Fruit fly (Drosophila melanogaster) whole organism, embryonic: ENCODE data around the gene CG7810.

Experiments used
- Atf3 ChIP-seq: fragments of 200-800 bp; sonication (Bioruptor generic); optimal IDR thresholded peaks from 3 replicates; lab custom pipeline; 2016; ENCODE audit warnings: missing biosample characterization, missing genetic modification characterization
- CG13123 ChIP-seq: fragments of 200-800 bp; sonication (Bioruptor generic); optimal IDR thresholded peaks from 2 replicates; lab custom pipeline; 2016; ENCODE audit warnings: missing biosample characterization, missing genetic modification characterization
- CkIIα-i1 ChIP-seq: fragments of 200-800 bp; sonication (Bioruptor generic); IDR thresholded peaks from 2 replicates; pipeline ENCODE4 v1.3.6; 2022; ENCODE audit warnings: missing biosample characterization, missing genetic modification characterization
- Dad ChIP-seq: fragments of 200-800 bp; sonication (Bioruptor generic); optimal IDR thresholded peaks from 3 replicates; lab custom pipeline; 2016; ENCODE audit warnings: missing biosample characterization, missing genetic modification characterization
- Drgx ChIP-seq: fragments of 200-800 bp; sonication (Bioruptor generic); IDR thresholded peaks from 2 replicates; pipeline ENCODE4 v1.3.6; 2022; ENCODE audit warnings: missing biosample characterization, missing genetic modification characterization
- GATAe ChIP-seq: fragments of 200-800 bp; sonication (Bioruptor generic); conservative IDR thresholded peaks from 2 replicates; pipeline ENCODE4 v1.3.6; 2022; ENCODE audit warnings: missing biosample characterization, missing genetic modification characterization
- Nf-YA ChIP-seq: fragments of 200-800 bp; sonication (Bioruptor generic); IDR thresholded peaks from 2 replicates; pipeline ENCODE4 v1.3.6; 2022; ENCODE audit warnings: missing biosample characterization, missing genetic modification characterization
- Ptx1 ChIP-seq: fragments of 200-800 bp; sonication (Bioruptor generic); IDR thresholded peaks from 2 replicates; pipeline ENCODE4 v1.3.6; 2022; ENCODE audit warnings: missing biosample characterization, missing genetic modification characterization
- Usf ChIP-seq: fragments of 200-800 bp; sonication (Bioruptor generic); optimal IDR thresholded peaks from 2 replicates; lab custom pipeline; 2017; ENCODE audit warnings: missing genotype, missing biosample characterization, missing genetic modification characterization
- chinmo ChIP-seq: fragments of 200-800 bp; sonication (Bioruptor generic); IDR thresholded peaks from 4 replicates; pipeline ENCODE4 v1.3.6; 2022; ENCODE audit warnings: missing biosample characterization, missing genetic modification characterization; ENCODE audit not compliant: partially characterized antibody
- mld ChIP-seq: fragments of 200-800 bp; sonication (Bioruptor generic); IDR thresholded peaks from 3 replicates; pipeline ENCODE4 v1.3.6; 2022; ENCODE audit warnings: missing biosample characterization, missing genetic modification characterization; ENCODE audit not compliant: partially characterized antibody
- pros ChIP-seq: fragments of 200-800 bp; sonication (Bioruptor generic); optimal IDR thresholded peaks from 3 replicates; lab custom pipeline; 2019; ENCODE audit warnings: missing biosample characterization, mild to moderate bottlenecking, missing genetic modification characterization, moderate library complexity

DNA sequence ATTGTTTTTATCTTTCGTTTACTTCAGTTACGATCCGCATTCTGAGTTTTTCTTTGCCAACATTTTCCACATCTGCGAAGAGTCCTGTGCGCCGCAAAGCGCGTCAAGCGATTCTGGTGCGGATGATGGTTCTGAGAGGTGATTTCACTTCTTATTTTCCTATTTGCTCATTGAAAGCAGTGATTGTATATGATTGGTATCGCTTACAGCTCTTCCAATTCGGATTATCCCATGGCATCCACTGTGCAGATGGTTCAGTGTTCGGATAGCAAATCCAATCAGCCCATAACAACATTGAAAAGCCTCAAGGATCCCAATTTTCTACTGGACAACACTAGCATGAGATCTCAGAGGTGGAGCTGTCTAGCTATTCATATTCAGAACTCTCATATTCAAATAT, 6.4 kb downstream of the CG7810 start:
- TF ChIP-seq CkIIα-i1 (GFP tag; lab: Robert Waterston, UW) (no peak), mld (GFP tag; lab: Robert Waterston, UW) (no peak), CG13123 (GFP tag; lab: Kevin White, UChicago) (no peak), Atf3 (GFP tag; lab: Kevin White, UChicago) (no peak), chinmo (GFP tag; lab: Robert Waterston, UW) (no peak), GATAe (GFP tag; lab: Robert Waterston, UW) (no peak), Dad (GFP tag; lab: Kevin White, UChicago) (no peak), Nf-YA (no peak), pros (no peak), Usf (no peak), Drgx (GFP tag; lab: Robert Waterston, UW) (no peak), Ptx1 (GFP tag; lab: Robert Waterston, UW) (no peak)
